Worm (Caenorhabditis elegans) whole organism, L3 larva: ENCODE results near the gene W07A12.8.

Experiments
- snpc-4 ChIP-seq: fragments of 150-350 bp; optimal IDR thresholded peaks from 2 replicates; lab custom pipeline; 2014; ENCODE audit warnings: missing biosample characterization, missing genetic modification characterization
- unc-62 ChIP-seq: fragments of 150-350 bp; sonication (generic microtip); optimal IDR thresholded peaks from 4 replicates; lab custom pipeline; 2014; ENCODE audit warnings: missing biosample characterization, missing genetic modification reagents, missing genetic modification characterization

DNA sequence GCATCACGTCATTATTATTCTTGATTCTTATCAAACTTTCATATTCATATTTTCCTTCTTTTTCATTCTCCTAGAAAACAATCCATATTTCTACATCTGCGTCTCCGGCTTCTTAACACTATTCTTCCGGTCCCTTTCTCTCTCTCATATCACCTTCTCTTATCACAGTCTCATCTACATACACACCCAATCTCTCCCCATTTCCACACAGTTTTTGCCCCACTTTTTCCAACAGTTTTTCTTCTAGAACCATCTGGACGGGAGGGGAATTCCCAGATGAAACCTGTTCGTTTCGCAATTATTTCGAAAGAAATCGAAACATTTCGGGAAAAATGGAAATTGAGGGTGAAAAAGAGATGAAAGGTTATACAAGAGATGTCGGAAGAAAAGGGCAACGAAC lies 37.5 kb downstream of the W07A12.8 start:
- TF ChIP-seq snpc-4 (tag; lab: Kevin White, UChicago), result no peak
- TF ChIP-seq unc-62 (GFP tag; lab: Kevin White, UChicago), result no peak
